Fruit fly (Drosophila melanogaster) whole organism, embryonic: ENCODE data around the gene peg.
A peak's percentile ranks its signal among the peaks of the same experiment; 100 is the strongest.

ENCODE experiments used
- CG10431 ChIP-seq: fragments of 200-800 bp; sonication (Bioruptor generic); optimal IDR thresholded peaks from 3 replicates; lab custom pipeline; 2018; ENCODE audit warnings: missing biosample characterization, mild to moderate bottlenecking, missing genetic modification characterization
- CG11696 ChIP-seq: fragments of 200-800 bp; sonication (Bioruptor generic); IDR thresholded peaks from 2 replicates; pipeline ENCODE4 v1.3.6; 2022; ENCODE audit warnings: missing biosample characterization, missing genetic modification characterization
- CG12659 ChIP-seq: fragments of 200-800 bp; sonication (Bioruptor generic); optimal IDR thresholded peaks from 3 replicates; lab custom pipeline; 2017; ENCODE audit warnings: mild to moderate bottlenecking, missing biosample characterization, missing genetic modification reagents, missing genetic modification characterization
- CG13287 ChIP-seq: fragments of 200-800 bp; sonication (Bioruptor generic); IDR thresholded peaks from 2 replicates; pipeline ENCODE4 v1.3.6; 2022; ENCODE audit warnings: missing biosample characterization, missing genetic modification characterization; ENCODE audit not compliant: partially characterized antibody
- CG14710 ChIP-seq: fragments of 200-800 bp; sonication (Bioruptor generic); optimal IDR thresholded peaks from 3 replicates; lab custom pipeline; 2019; ENCODE audit warnings: missing biosample characterization, mild to moderate bottlenecking, missing genetic modification characterization, moderate library complexity
- CG1602 ChIP-seq: fragments of 200-800 bp; sonication (Bioruptor generic); optimal IDR thresholded peaks from 3 replicates; lab custom pipeline; 2016; ENCODE audit warnings: missing biosample characterization, missing genetic modification characterization
- CG17186 ChIP-seq: fragments of 200-800 bp; sonication (Bioruptor generic); optimal IDR thresholded peaks from 3 replicates; lab custom pipeline; 2017; ENCODE audit warnings: missing biosample characterization, missing genetic modification reagents, missing genetic modification characterization
- CG17912 ChIP-seq: fragments of 200-800 bp; sonication (Bioruptor generic); optimal IDR thresholded peaks from 2 replicates; lab custom pipeline; 2018; ENCODE audit warnings: missing biosample characterization, mild to moderate bottlenecking, missing genetic modification characterization
- CG2199 ChIP-seq: fragments of 200-800 bp; sonication (Bioruptor generic); IDR thresholded peaks from 3 replicates; pipeline ENCODE4 v1.3.6; 2022; ENCODE audit warnings: missing biosample characterization, missing genetic modification characterization
- CG2875 ChIP-seq: fragments of 200-800 bp; sonication (Bioruptor generic); optimal IDR thresholded peaks from 2 replicates; lab custom pipeline; 2017; ENCODE audit warnings: missing biosample characterization, mild to moderate bottlenecking, missing genetic modification characterization, missing genetic modification reagents
- CG34224 ChIP-seq: fragments of 200-800 bp; sonication (Bioruptor generic); IDR thresholded peaks from 3 replicates; pipeline ENCODE4 v1.3.6; 2022; ENCODE audit warnings: missing biosample characterization, missing genetic modification characterization; ENCODE audit not compliant: partially characterized antibody
- CG3995 ChIP-seq: fragments of 200-800 bp; sonication (Bioruptor generic); optimal IDR thresholded peaks from 3 replicates; lab custom pipeline; 2016; ENCODE audit warnings: missing biosample characterization, missing genetic modification characterization
- CG4424 ChIP-seq: fragments of 200-800 bp; sonication (Bioruptor generic); optimal IDR thresholded peaks from 3 replicates; lab custom pipeline; 2016; ENCODE audit warnings: missing biosample characterization, missing genetic modification characterization
- CG4617 ChIP-seq: fragments of 200-800 bp; sonication (Bioruptor generic); optimal IDR thresholded peaks from 3 replicates; lab custom pipeline; 2016; ENCODE audit warnings: missing biosample characterization, missing genetic modification characterization, borderline replicate concordance
- CG6683 ChIP-seq: fragments of 200-800 bp; sonication (Bioruptor generic); optimal IDR thresholded peaks from 2 replicates; lab custom pipeline; 2017; ENCODE audit warnings: missing biosample characterization, mild to moderate bottlenecking, missing genetic modification characterization, missing genetic modification reagents
- CG7357 ChIP-seq: fragments of 200-800 bp; sonication (Bioruptor generic); IDR thresholded peaks from 3 replicates; pipeline ENCODE4 v1.3.6; 2022; ENCODE audit warnings: missing biosample characterization, missing genetic modification characterization
- CG7839 ChIP-seq: fragments of 200-800 bp; sonication (Bioruptor generic); optimal IDR thresholded peaks from 3 replicates; lab custom pipeline; 2018; ENCODE audit warnings: missing biosample characterization, mild to moderate bottlenecking, missing genetic modification characterization, moderate library complexity
- CG8290 ChIP-seq, 3 experiments: fragments of 200-800 bp; sonication (Bioruptor generic); optimal IDR thresholded peaks; 2 replicates each; lab custom pipeline; 2016 to 2019; ENCODE audit warnings: missing biosample characterization in 3 of 3, missing genetic modification characterization in 3 of 3, mild to moderate bottlenecking in 2 of 3, moderate library complexity in 1 of 3
- D19B ChIP-seq: fragments of 200-800 bp; sonication (Bioruptor generic); optimal IDR thresholded peaks from 2 replicates; lab custom pipeline; 2017; ENCODE audit warnings: missing biosample characterization, mild to moderate bottlenecking, missing genetic modification characterization
- Deaf1 ChIP-seq: fragments of 200-800 bp; optimal IDR thresholded peaks from 3 replicates; lab custom pipeline; 2019; ENCODE audit warnings: missing biosample characterization, mild to moderate bottlenecking, missing genetic modification characterization, moderate library complexity
- Dll ChIP-seq: fragments of 200-800 bp; sonication (Bioruptor generic); IDR thresholded peaks from 4 replicates; pipeline ENCODE4 v1.3.6; 2022; ENCODE audit warnings: missing biosample characterization, missing genetic modification characterization; ENCODE audit not compliant: partially characterized antibody
- Doc2 ChIP-seq: fragments of 200-800 bp; sonication (Bioruptor generic); IDR thresholded peaks from 2 replicates; pipeline ENCODE4 v1.3.6; 2022; ENCODE audit warnings: missing biosample characterization, missing genetic modification characterization
- E2f2 ChIP-seq: fragments of 200-800 bp; sonication (Bioruptor generic); IDR thresholded peaks from 2 replicates; pipeline ENCODE4 v1.3.6; 2022; ENCODE audit warnings: missing biosample characterization, missing genetic modification characterization
- Fer1 ChIP-seq: fragments of 200-800 bp; sonication (Bioruptor generic); optimal IDR thresholded peaks from 2 replicates; lab custom pipeline; 2017; ENCODE audit warnings: missing biosample characterization, mild to moderate bottlenecking, missing genetic modification characterization
- GATAe ChIP-seq: fragments of 200-800 bp; sonication (Bioruptor generic); conservative IDR thresholded peaks from 2 replicates; pipeline ENCODE4 v1.3.6; 2022; ENCODE audit warnings: missing biosample characterization, missing genetic modification characterization
- Jarid2 ChIP-seq: fragments of 200-800 bp; sonication (Bioruptor generic); optimal IDR thresholded peaks from 3 replicates; lab custom pipeline; 2017; ENCODE audit warnings: mild to moderate bottlenecking, missing biosample characterization, missing genetic modification reagents, missing genetic modification characterization
- Six4 ChIP-seq: fragments of 200-800 bp; sonication (Bioruptor generic); optimal IDR thresholded peaks from 2 replicates; lab custom pipeline; 2016; ENCODE audit warnings: missing biosample characterization, missing genetic modification characterization
- Sox102F ChIP-seq: fragments of 200-800 bp; sonication (Bioruptor generic); optimal IDR thresholded peaks from 2 replicates; lab custom pipeline; 2018; ENCODE audit warnings: missing biosample characterization, mild to moderate bottlenecking, missing genetic modification characterization, moderate library complexity
- Xrp1 ChIP-seq: fragments of 200-800 bp; sonication (Bioruptor generic); IDR thresholded peaks from 2 replicates; pipeline ENCODE4 v1.3.6; 2022; ENCODE audit warnings: missing biosample characterization, missing genetic modification characterization
- bbx ChIP-seq: fragments of 200-800 bp; sonication (Bioruptor generic); IDR thresholded peaks from 2 replicates; pipeline ENCODE4 v1.3.6; 2022; ENCODE audit warnings: missing biosample characterization, missing genetic modification characterization; ENCODE audit not compliant: partially characterized antibody
- bsh ChIP-seq, 2 experiments: fragments of 200-800 bp; sonication (Bioruptor generic); optimal IDR thresholded peaks; 2 replicates each; lab custom pipeline; 2017 to 2018; ENCODE audit warnings: mild to moderate bottlenecking in 2 of 2, missing biosample characterization in 2 of 2, missing genetic modification characterization in 2 of 2, moderate library complexity in 1 of 2
- cwo ChIP-seq: fragments of 200-800 bp; sonication (Bioruptor generic); optimal IDR thresholded peaks from 3 replicates; lab custom pipeline; 2017; ENCODE audit warnings: missing biosample characterization, missing genetic modification characterization, mild to moderate bottlenecking, moderate library complexity, missing genetic modification reagents
- dan ChIP-seq: fragments of 200-800 bp; sonication (Bioruptor generic); IDR thresholded peaks from 2 replicates; pipeline ENCODE4 v1.3.6; 2022; ENCODE audit warnings: missing biosample characterization, missing genetic modification characterization
- h ChIP-seq: fragments of >200 bp; optimal IDR thresholded peaks from 2 replicates; lab custom pipeline; 2017
- ham ChIP-seq: fragments of 200-800 bp; sonication (Bioruptor generic); IDR thresholded peaks from 2 replicates; pipeline ENCODE4 v1.3.6; 2022; ENCODE audit warnings: missing biosample characterization, missing genetic modification characterization
- insv ChIP-seq, 2 experiments: fragments of 200-800 bp; sonication (Bioruptor generic); optimal IDR thresholded peaks; 3 replicates each; lab custom pipeline; 2016 to 2018; ENCODE audit warnings: missing biosample characterization in 2 of 2, missing genetic modification characterization in 2 of 2
- kay ChIP-seq: fragments of 200-800 bp; sonication (Bioruptor generic); optimal IDR thresholded peaks from 2 replicates; lab custom pipeline; 2016; ENCODE audit warnings: missing biosample characterization, missing genetic modification characterization
- mld ChIP-seq: fragments of 200-800 bp; sonication (Bioruptor generic); IDR thresholded peaks from 3 replicates; pipeline ENCODE4 v1.3.6; 2022; ENCODE audit warnings: missing biosample characterization, missing genetic modification characterization; ENCODE audit not compliant: partially characterized antibody
- nmo ChIP-seq: fragments of 200-800 bp; sonication (Bioruptor generic); optimal IDR thresholded peaks from 2 replicates; lab custom pipeline; 2018; ENCODE audit warnings: missing biosample characterization, mild to moderate bottlenecking, missing genetic modification characterization, moderate library complexity
- odd ChIP-seq: fragments of 200-800 bp; sonication (Bioruptor generic); optimal IDR thresholded peaks from 2 replicates; lab custom pipeline; 2017; ENCODE audit warnings: missing biosample characterization, mild to moderate bottlenecking, missing genetic modification characterization
- pho ChIP-seq: fragments of 200-800 bp; sonication (Bioruptor generic); optimal IDR thresholded peaks from 2 replicates; lab custom pipeline; 2016; ENCODE audit warnings: missing biosample characterization, missing genetic modification characterization
- psq ChIP-seq: fragments of 200-800 bp; sonication (Bioruptor generic); optimal IDR thresholded peaks from 2 replicates; lab custom pipeline; 2017; ENCODE audit warnings: missing biosample characterization, missing genetic modification characterization
- pzg ChIP-seq: fragments of 200-800 bp; sonication (Bioruptor generic); optimal IDR thresholded peaks from 3 replicates; lab custom pipeline; 2018; ENCODE audit warnings: missing biosample characterization, mild to moderate bottlenecking, missing genetic modification characterization, moderate library complexity
- row ChIP-seq: fragments of 200-800 bp; sonication (Bioruptor generic); IDR thresholded peaks from 3 replicates; pipeline ENCODE4 v1.3.6; 2022; ENCODE audit warnings: missing biosample characterization, missing genetic modification characterization
- sug ChIP-seq: fragments of 200-800 bp; optimal IDR thresholded peaks from 2 replicates; lab custom pipeline; 2019; ENCODE audit warnings: missing biosample characterization, mild to moderate bottlenecking, missing genetic modification characterization, moderate library complexity
- tx ChIP-seq: fragments of 200-800 bp; sonication (Bioruptor generic); optimal IDR thresholded peaks from 2 replicates; lab custom pipeline; 2016; ENCODE audit warnings: missing biosample characterization, missing genetic modification characterization
- zen ChIP-seq: fragments of 200-800 bp; sonication (Bioruptor generic); optimal IDR thresholded peaks from 3 replicates; lab custom pipeline; 2018; ENCODE audit warnings: missing biosample characterization, mild to moderate bottlenecking, missing genetic modification characterization, moderate library complexity

peg gene

DNA sequence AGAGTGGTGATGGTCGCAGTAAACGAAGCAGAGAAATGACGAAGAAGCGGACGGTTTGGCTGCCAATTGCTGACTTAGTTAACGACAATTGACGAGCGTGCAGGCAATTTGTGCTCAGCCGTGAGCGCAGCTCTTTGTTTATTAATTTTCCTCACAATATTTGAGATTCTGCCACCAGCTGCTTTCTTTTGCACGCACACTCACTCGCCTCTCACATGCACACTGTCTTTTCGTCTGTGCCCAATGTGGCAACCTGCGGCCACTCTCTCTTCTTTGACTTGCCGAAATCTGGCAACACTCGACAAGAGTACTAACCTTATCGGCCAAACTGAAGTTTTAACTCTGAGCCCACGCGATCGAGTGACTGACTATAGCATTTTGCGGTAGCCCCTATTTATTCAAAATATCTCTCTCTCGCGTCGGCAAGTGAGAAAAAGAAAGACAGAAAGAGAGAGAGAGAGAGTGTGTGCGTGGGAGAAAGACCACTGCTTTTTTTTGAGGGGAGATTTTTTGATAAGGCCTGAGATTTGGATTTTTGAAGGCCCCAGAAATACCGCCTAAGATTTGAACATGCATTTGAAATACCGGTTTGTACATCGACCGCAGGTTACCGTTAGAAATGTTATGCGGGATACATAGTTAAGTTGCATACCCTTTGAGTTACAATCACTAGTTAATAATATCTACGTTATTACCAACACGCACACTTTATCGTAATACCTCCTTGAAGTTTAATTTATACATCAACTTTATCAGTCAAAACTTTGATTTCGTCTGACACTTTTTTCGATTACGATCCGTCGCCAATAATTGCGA, 36.7 kb upstream of the peg start, which contains the start of gene Mvl (continued):
- TF ChIP-seq Sox102F (GFP tag; lab: Kevin White, UChicago): no peak
- TF ChIP-seq odd (GFP tag; lab: Kevin White, UChicago): no peak
- TF ChIP-seq mld: no peak
- no peak for TF ChIP-seq CG11696 (GFP tag; lab: Robert Waterston, UW)
- no peak for TF ChIP-seq Xrp1 (GFP tag; lab: Robert Waterston, UW)
- TF ChIP-seq ham (GFP tag; lab: Robert Waterston, UW): no peak
- TF ChIP-seq row (GFP tag; lab: Robert Waterston, UW): 0 out of 3 replicates have a peak, but pooled peaks have one; percentile 21
- TF ChIP-seq CG8290 (GFP tag; optimal IDR thresholded peaks at IDR 0.05; lab: Kevin White, UChicago): peak; percentile 83
- TF ChIP-seq CG8290 (tag; optimal IDR thresholded peaks at IDR 0.05; lab: Kevin White, UChicago): peak; percentile 60 to 70
- peak; percentile 39 for TF ChIP-seq CG12659
- TF ChIP-seq CG6683 (GFP tag; lab: Kevin White, UChicago): no peak
- TF ChIP-seq cwo (GFP tag; lab: Kevin White, UChicago): peak; percentile 30
- TF ChIP-seq pzg (GFP tag; lab: Kevin White, UChicago): peak; percentile 72
- peak; percentile 23 for TF ChIP-seq CG17912 (GFP tag; lab: Kevin White, UChicago)
- TF ChIP-seq insv (GFP tag; optimal IDR thresholded peaks at IDR 0.05; lab: Kevin White, UChicago): peak in 1 of 2 experiments; percentile 18
- peak; percentile 29 for TF ChIP-seq Fer1 (GFP tag; lab: Kevin White, UChicago)
- peak; percentile 19 for TF ChIP-seq tx (GFP tag; lab: Kevin White, UChicago)
- TF ChIP-seq Dll (GFP tag; lab: Robert Waterston, UW): 0 out of 4 replicates have a peak, but pooled peaks have one; percentile 32
- peak; percentile 38 for TF ChIP-seq Deaf1 (tag; lab: Kevin White, UChicago)
- TF ChIP-seq bsh (GFP tag; optimal IDR thresholded peaks at IDR 0.05; lab: Kevin White, UChicago): no peak
- TF ChIP-seq CG14710 (tag; lab: Kevin White, UChicago): peak; percentile 34
- TF ChIP-seq D19B: no peak
- peak; percentile 62 for TF ChIP-seq CG4617
- TF ChIP-seq CG34224 (GFP tag; lab: Robert Waterston, UW): peak; percentile 24; the same call in 1 of the 3 replicates
- no peak for TF ChIP-seq CG1602
- peak; percentile 13 for TF ChIP-seq CG17186
- TF ChIP-seq kay (GFP tag; lab: Kevin White, UChicago): peak; percentile 47
- no peak for TF ChIP-seq zen (tag; lab: Kevin White, UChicago)
- TF ChIP-seq dan: no peak
- peak; percentile 39 for TF ChIP-seq nmo
- TF ChIP-seq CG13287 (GFP tag; lab: Robert Waterston, UW): 0 out of 2 replicates have a peak, but pooled peaks have one; percentile 41
- 0 out of 2 replicates have a peak, but pooled peaks have one; percentile 10 for TF ChIP-seq GATAe (GFP tag; lab: Robert Waterston, UW)
- TF ChIP-seq CG7357 (GFP tag; lab: Robert Waterston, UW): no peak
- no peak for TF ChIP-seq psq (GFP tag; lab: Kevin White, UChicago)
- TF ChIP-seq CG2199 (GFP tag; lab: Robert Waterston, UW): no peak; the same call in 2 of the 3 replicates
- TF ChIP-seq Jarid2 (GFP tag; lab: Kevin White, UChicago): peak; percentile 74
- no peak for TF ChIP-seq Doc2 (GFP tag; lab: Robert Waterston, UW)
- peak; percentile 82; the same call in 1 of the 2 replicates for TF ChIP-seq E2f2 (GFP tag; lab: Robert Waterston, UW)
- peak; percentile 38; the same call in 1 of the 2 replicates for TF ChIP-seq bbx (GFP tag; lab: Robert Waterston, UW)
- no peak for TF ChIP-seq CG7839 (tag; lab: Kevin White, UChicago)
- no peak for TF ChIP-seq CG10431 (GFP tag; lab: Kevin White, UChicago)
- no peak for TF ChIP-seq CG3995 (GFP tag; lab: Kevin White, UChicago)
- TF ChIP-seq pho: no peak
- TF ChIP-seq CG4424 (GFP tag; lab: Kevin White, UChicago): no peak
- no peak for TF ChIP-seq CG2875
- TF ChIP-seq Six4 (GFP tag; lab: Kevin White, UChicago): no peak
- TF ChIP-seq sug (tag; lab: Kevin White, UChicago): peak; percentile 62
- no peak for TF ChIP-seq h (lab: Kevin White, UChicago)
